Fruit fly (Drosophila melanogaster) whole organism, prepupa: ENCODE data around the gene CG6154.

ENCODE experiments used
- Blimp-1 ChIP-seq: fragments of 200-800 bp; sonication (Bioruptor generic); optimal IDR thresholded peaks from 3 replicates; lab custom pipeline; 2017; ENCODE audit warnings: missing biosample characterization, missing genetic modification characterization, mild to moderate bottlenecking, moderate library complexity, missing genetic modification reagents
- CG10631 ChIP-seq: fragments of 200-800 bp; sonication (Bioruptor generic); optimal IDR thresholded peaks from 2 replicates; lab custom pipeline; 2016; ENCODE audit warnings: missing biosample characterization, missing genetic modification characterization
- CG10669 ChIP-seq: fragments of 200-800 bp; sonication (Bioruptor generic); optimal IDR thresholded peaks from 3 replicates; lab custom pipeline; 2018; ENCODE audit warnings: missing biosample characterization, mild to moderate bottlenecking, missing genetic modification characterization, moderate library complexity
- CG11294 ChIP-seq: fragments of 200-800 bp; sonication (Bioruptor generic); IDR thresholded peaks from 2 replicates; pipeline ENCODE4 v1.3.6; 2022; ENCODE audit warnings: missing biosample characterization, missing genetic modification characterization
- CG16779 ChIP-seq: fragments of 200-800 bp; sonication (Bioruptor generic); optimal IDR thresholded peaks from 3 replicates; lab custom pipeline; 2017; ENCODE audit warnings: missing biosample characterization, mild to moderate bottlenecking, missing genetic modification characterization
- CG6276 ChIP-seq: fragments of 200-800 bp; sonication (Bioruptor generic); optimal IDR thresholded peaks from 2 replicates; lab custom pipeline; 2017; ENCODE audit warnings: missing biosample characterization, mild to moderate bottlenecking, missing genetic modification characterization
- CG9139 ChIP-seq: fragments of 200-800 bp; sonication (Bioruptor generic); optimal IDR thresholded peaks from 3 replicates; lab custom pipeline; 2017; ENCODE audit warnings: missing biosample characterization, mild to moderate bottlenecking, missing genetic modification characterization
- Eip75B ChIP-seq: fragments of 200-800 bp; sonication (Bioruptor generic); optimal IDR thresholded peaks from 3 replicates; lab custom pipeline; 2016; ENCODE audit warnings: missing biosample characterization, missing genetic modification characterization
- Eip78C ChIP-seq: fragments of 200-800 bp; sonication (Bioruptor generic); peaks from one replicate; lab custom pipeline; 2016; ENCODE audit warnings: missing biosample characterization, missing genetic modification characterization
- Eip93F ChIP-seq: fragments of 200-800 bp; sonication (Bioruptor generic); optimal IDR thresholded peaks from 2 replicates; lab custom pipeline; 2016; ENCODE audit warnings: missing biosample characterization, mild to moderate bottlenecking, missing genetic modification characterization
- Gug ChIP-seq: fragments of 200-800 bp; sonication (Bioruptor generic); IDR thresholded peaks from 2 replicates; pipeline ENCODE4 v1.3.6; 2022; ENCODE audit warnings: missing biosample characterization, missing genetic modification characterization
- Lpt ChIP-seq: fragments of 200-800 bp; sonication (Bioruptor generic); optimal IDR thresholded peaks from 3 replicates; lab custom pipeline; 2016; ENCODE audit warnings: missing biosample characterization, missing genetic modification characterization
- Met ChIP-seq: fragments of 200-800 bp; sonication (Bioruptor generic); optimal IDR thresholded peaks from 3 replicates; lab custom pipeline; 2016; ENCODE audit warnings: missing biosample characterization, missing genetic modification characterization
- OdsH ChIP-seq: fragments of 200-800 bp; sonication (Bioruptor generic); optimal IDR thresholded peaks from 3 replicates; lab custom pipeline; 2016; ENCODE audit warnings: missing biosample characterization, missing genetic modification characterization
- Sox102F ChIP-seq: fragments of 200-800 bp; sonication (Bioruptor generic); optimal IDR thresholded peaks from 2 replicates; lab custom pipeline; 2016; ENCODE audit warnings: missing biosample characterization, mild to moderate bottlenecking, missing genetic modification characterization
- eg ChIP-seq: fragments of 200-800 bp; sonication (Bioruptor generic); IDR thresholded peaks from 3 replicates; pipeline ENCODE4 v1.3.6; 2022; ENCODE audit warnings: missing biosample characterization, missing genetic modification characterization
- fkh ChIP-seq: fragments of 200-800 bp; sonication (Bioruptor generic); optimal IDR thresholded peaks from 3 replicates; lab custom pipeline; 2017; ENCODE audit warnings: missing biosample characterization, mild to moderate bottlenecking, missing genetic modification characterization, moderate library complexity
- lz ChIP-seq: fragments of 200-800 bp; sonication (Bioruptor generic); optimal IDR thresholded peaks from 3 replicates; lab custom pipeline; 2016; ENCODE audit warnings: missing biosample characterization, missing genetic modification characterization
- salr ChIP-seq, 2 experiments: fragments of 200-800 bp; sonication (Bioruptor generic); optimal IDR thresholded peaks; 3 replicates each; lab custom pipeline; 2016 to 2018; ENCODE audit warnings: missing biosample characterization in 2 of 2, missing genetic modification characterization in 2 of 2, mild to moderate bottlenecking in 1 of 2

Gene CG6154

DNA sequence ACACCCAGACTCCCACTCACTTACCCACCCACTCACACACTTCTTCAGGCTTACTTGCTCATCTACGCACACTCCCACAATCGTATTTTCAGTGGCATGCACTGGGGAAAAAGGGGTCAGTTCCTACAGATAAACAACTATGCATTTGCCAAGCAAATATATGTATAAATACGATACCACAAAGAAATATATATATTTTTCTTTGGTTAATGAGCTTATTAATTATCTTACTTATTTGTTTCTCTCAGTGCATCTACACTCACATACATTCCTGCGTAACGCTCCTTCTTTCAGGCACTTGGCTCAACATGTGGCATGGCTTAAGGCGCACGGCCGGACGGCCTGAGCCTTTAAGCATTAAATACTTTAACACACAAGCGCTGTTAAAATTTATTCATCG, 17.9 kb downstream of the CG6154 start (continued):
- TF ChIP-seq Blimp-1 (GFP tag; lab: Kevin White, UChicago) (no peak), CG16779 (tag; lab: Kevin White, UChicago) (no peak), lz (peak; percentile 22), salr (GFP tag; optimal IDR thresholded peaks at IDR 0.05; lab: Kevin White, UChicago) (no peak), Gug (GFP tag; lab: Robert Waterston, UW) (no peak), CG10631 (GFP tag; lab: Kevin White, UChicago) (peak; percentile 25), CG10669 (peak; percentile 56), eg (no peak), CG11294 (no peak), Met (GFP tag; lab: Kevin White, UChicago) (no peak), OdsH (GFP tag; lab: Kevin White, UChicago) (peak; percentile 18), CG6276 (GFP tag; lab: Kevin White, UChicago) (no peak), Lpt (GFP tag; lab: Kevin White, UChicago) (no peak)

dm6 chr3R:26318116-26318515, 55.7 kb downstream of the CG6154 start, which contains the start of gene osy:
Gene osy, plus strand, starts transcription at chr3R:26318355.
- TF ChIP-seq Eip93F (no peak), Lpt (GFP tag; lab: Kevin White, UChicago) (no peak), fkh (peak; percentile 43), CG9139 (GFP tag; lab: Kevin White, UChicago) (no peak)

dm6 chr3R:26318857-26319256, 56.4 kb downstream of the CG6154 start:
- no peak for TF ChIP-seq Sox102F
- TF ChIP-seq Eip78C (GFP tag; lab: Kevin White, UChicago) = peak; percentile 57
- no peak for TF ChIP-seq OdsH (GFP tag; lab: Kevin White, UChicago)
- peak; percentile 54 for TF ChIP-seq Eip75B (GFP tag; lab: Kevin White, UChicago)
